Fruit fly (Drosophila melanogaster): Measurements from ENCODE around the gene CG7044.

DNA sequence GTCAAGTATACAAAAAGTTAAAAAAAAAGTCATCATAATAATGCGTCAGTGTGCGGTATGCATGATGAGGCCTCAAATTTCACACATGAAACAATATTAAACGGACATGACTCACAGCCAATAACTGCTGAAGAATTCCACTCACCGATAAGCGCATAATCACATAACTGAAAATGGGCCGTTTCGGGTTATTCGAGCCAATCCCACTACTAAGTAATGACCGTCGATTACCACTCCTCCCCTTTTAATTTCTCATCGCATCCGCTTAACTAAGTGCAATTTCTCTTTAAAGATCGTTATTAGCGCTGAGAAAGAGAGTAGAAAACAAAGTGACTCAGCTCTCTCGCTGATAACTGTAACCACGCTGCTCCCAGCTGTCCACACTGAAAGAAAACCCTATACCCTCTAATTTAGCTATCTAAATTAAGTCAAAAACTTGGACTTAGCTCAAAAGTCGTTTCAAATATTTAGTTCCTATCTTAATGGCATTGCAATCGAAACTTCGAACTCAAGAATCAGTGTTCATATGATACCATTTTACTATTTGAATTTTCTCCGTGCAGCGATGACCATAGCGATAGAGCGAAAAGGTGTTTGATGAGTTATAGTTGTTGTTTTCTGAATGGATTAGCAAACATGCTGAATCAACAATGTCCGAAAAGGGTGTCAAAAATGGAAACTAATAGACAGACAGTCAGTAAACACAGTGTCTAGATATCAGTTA, 11.4 kb upstream of the CG7044 start:
- TF ChIP-seq usp (GFP tag; optimal IDR thresholded peaks at IDR 0.05): no peak
- peak in 1 of 2 experiments; percentile 75 for TF ChIP-seq foxo (GFP tag; optimal IDR thresholded peaks at IDR 0.05)
- peak; percentile 39 for TF ChIP-seq OdsH (GFP tag; optimal IDR thresholded peaks at IDR 0.05)
- no peak for TF ChIP-seq brk (GFP tag; optimal IDR thresholded peaks at IDR 0.05)
- peak; percentile 67 for TF ChIP-seq br (GFP tag; optimal IDR thresholded peaks at IDR 0.05)

All from whole organism, wandering third instar larva.